Worm (Caenorhabditis elegans) whole organism, young adult: ENCODE results near the gene pax-3.

Source experiments
- B0035.1 ChIP-seq: sonication (generic microtip); optimal IDR thresholded peaks from 2 replicates; lab custom pipeline; 2016; ENCODE audit warnings: missing genetic modification characterization, mild to moderate bottlenecking, missing compliant biosample characterization, missing genotype, missing genetic modification reagents
- F23B12.7 ChIP-seq: sonication (generic microtip); optimal IDR thresholded peaks from 2 replicates; lab custom pipeline; 2017; ENCODE audit warnings: missing genetic modification characterization, mild to moderate bottlenecking, missing compliant biosample characterization, antibody characterized with exemption, moderate library complexity; ENCODE audit not compliant: insufficient read depth
- F37B4.10 ChIP-seq: fragments of 200-800 bp; sonication (Bioruptor generic); IDR thresholded peaks from 2 replicates; pipeline ENCODE4 v1.3.6; 2022; ENCODE audit warnings: missing genetic modification characterization, missing compliant biosample characterization
- F49E8.2 ChIP-seq: sonication (generic microtip); optimal IDR thresholded peaks from 3 replicates; lab custom pipeline; 2017; ENCODE audit warnings: missing genetic modification characterization, mild to moderate bottlenecking, missing compliant biosample characterization, antibody characterized with exemption, moderate library complexity; ENCODE audit not compliant: insufficient read depth
- F55B11.4 ChIP-seq: sonication (generic microtip); optimal IDR thresholded peaks from 2 replicates; lab custom pipeline; 2016; ENCODE audit warnings: missing compliant biosample characterization, missing genetic modification characterization, borderline replicate concordance; ENCODE audit not compliant: insufficient read depth
- K11D2.4 ChIP-seq: fragments of 200-800 bp; sonication (Bioruptor generic); IDR thresholded peaks from 2 replicates; pipeline ENCODE4 v1.3.6; 2022; ENCODE audit warnings: missing genetic modification reagents, missing genetic modification characterization, missing compliant biosample characterization
- K12H6.12 ChIP-seq: fragments of 200-800 bp; sonication (Bioruptor generic); optimal IDR thresholded peaks from 2 replicates; lab custom pipeline; 2018; ENCODE audit warnings: mild to moderate bottlenecking, missing genetic modification characterization, missing compliant biosample characterization
- Y53F4B.3 ChIP-seq: fragments of 200-800 bp; sonication (Bioruptor generic); IDR thresholded peaks from 2 replicates; pipeline ENCODE4 v1.3.6; 2022; ENCODE audit warnings: missing genetic modification reagents, missing genetic modification characterization, missing compliant biosample characterization
- Y67H2A.10 ChIP-seq: fragments of 200-800 bp; sonication (Bioruptor generic); conservative IDR thresholded peaks from 2 replicates; pipeline ENCODE4 v1.3.6; 2022; ENCODE audit warnings: missing genetic modification reagents, missing genetic modification characterization, missing compliant biosample characterization
- Y79H2A.3 ChIP-seq: fragments of 200-800 bp; sonication (Bioruptor generic); conservative IDR thresholded peaks from 2 replicates; pipeline ENCODE4 v1.3.6; 2022; ENCODE audit warnings: missing genetic modification reagents, missing genetic modification characterization, missing compliant biosample characterization
- ama-1 ChIP-seq, 3 experiments: fragments of 150-350 bp in 1 of 3; sonication (generic microtip) in 2 of 3; optimal IDR thresholded peaks; 2 replicates each; lab custom pipeline; 2014 to 2018; ENCODE audit warnings: missing biosample characterization in 2 of 3, missing genetic modification characterization in 2 of 3, missing genetic modification reagents in 2 of 3
- aptf-2 ChIP-seq: fragments of 200-800 bp; sonication (Bioruptor generic); conservative IDR thresholded peaks from 2 replicates; pipeline ENCODE4 v1.3.6; 2022; ENCODE audit warnings: missing genetic modification reagents, missing genetic modification characterization, missing compliant biosample characterization
- attf-5 ChIP-seq: fragments of 200-800 bp; sonication (Bioruptor generic); optimal IDR thresholded peaks from 2 replicates; lab custom pipeline; 2018; ENCODE audit warnings: mild to moderate bottlenecking, missing genetic modification characterization, missing compliant biosample characterization
- attf-6 ChIP-seq: fragments of 200-800 bp; sonication (Bioruptor generic); IDR thresholded peaks from 2 replicates; pipeline ENCODE4 v1.3.6; 2022; ENCODE audit warnings: missing genetic modification reagents, missing genetic modification characterization, missing compliant biosample characterization
- cebp-1 ChIP-seq, 2 experiments: fragments of 200-800 bp in 1 of 2; sonication (Bioruptor generic) in 1 of 2; sonication (generic microtip) in 1 of 2; IDR thresholded peaks in 1 of 2; optimal IDR thresholded peaks in 1 of 2; 2 replicates each; pipeline versions ENCODE4 v1.3.6 to Lab custom; 2017 to 2022; ENCODE audit warnings: missing compliant biosample characterization in 2 of 2, missing genetic modification characterization in 2 of 2, mild to moderate bottlenecking in 1 of 2, missing genetic modification reagents in 1 of 2, moderate library complexity in 1 of 2
- ceh-100 ChIP-seq: fragments of 200-800 bp; sonication (Bioruptor generic); IDR thresholded peaks from 2 replicates; pipeline ENCODE4 v1.3.6; 2022; ENCODE audit warnings: missing genetic modification reagents, missing genetic modification characterization, missing compliant biosample characterization
- ceh-58 ChIP-seq: fragments of 200-800 bp; sonication (Bioruptor generic); IDR thresholded peaks from 2 replicates; pipeline ENCODE4 v1.3.6; 2022; ENCODE audit warnings: missing genetic modification characterization, missing compliant biosample characterization
- dpff-1 ChIP-seq: sonication (generic microtip); optimal IDR thresholded peaks from 2 replicates; lab custom pipeline; 2017; ENCODE audit warnings: mild to moderate bottlenecking, missing genetic modification characterization, missing compliant biosample characterization
- efl-1 ChIP-seq: fragments of 150-350 bp; optimal IDR thresholded peaks from 2 replicates; lab custom pipeline; 2014; ENCODE audit warnings: missing biosample characterization, missing genetic modification reagents, missing genetic modification characterization
- gei-17 ChIP-seq: fragments of 200-800 bp; sonication (Bioruptor generic); optimal IDR thresholded peaks from 2 replicates; lab custom pipeline; 2018; ENCODE audit warnings: mild to moderate bottlenecking, missing genetic modification characterization, missing compliant biosample characterization
- hlh-26 ChIP-seq: fragments of 200-800 bp; sonication (Bioruptor generic); conservative IDR thresholded peaks from 2 replicates; pipeline ENCODE4 v1.3.6; 2022; ENCODE audit warnings: missing genetic modification reagents, missing genetic modification characterization, missing compliant biosample characterization
- hrde-1 ChIP-seq: sonication (generic microtip); optimal IDR thresholded peaks from 2 replicates; lab custom pipeline; 2016; ENCODE audit warnings: missing genetic modification characterization, mild to moderate bottlenecking, missing compliant biosample characterization, moderate library complexity, missing genotype, missing genetic modification reagents, borderline replicate concordance
- lag-1 ChIP-seq: fragments of 200-800 bp; sonication (Bioruptor generic); IDR thresholded peaks from 2 replicates; pipeline ENCODE4 v1.3.6; 2022; ENCODE audit warnings: missing genetic modification reagents, missing genetic modification characterization, missing compliant biosample characterization
- let-526 ChIP-seq: fragments of 200-800 bp; sonication (Bioruptor generic); IDR thresholded peaks from 2 replicates; pipeline ENCODE4 v1.3.6; 2022; ENCODE audit warnings: missing genetic modification reagents, missing genetic modification characterization, missing compliant biosample characterization
- lir-1 ChIP-seq: fragments of 200-800 bp; sonication (Bioruptor generic); conservative IDR thresholded peaks from 2 replicates; pipeline ENCODE4 v1.3.6; 2022; ENCODE audit warnings: missing genetic modification reagents, missing genetic modification characterization, missing compliant biosample characterization
- lsl-1 ChIP-seq: fragments of 200-800 bp; sonication (Bioruptor generic); optimal IDR thresholded peaks from 2 replicates; lab custom pipeline; 2018; ENCODE audit warnings: mild to moderate bottlenecking, missing genetic modification characterization, moderate library complexity, missing compliant biosample characterization
- lsy-27 ChIP-seq: sonication (generic microtip); optimal IDR thresholded peaks from 2 replicates; lab custom pipeline; 2017; ENCODE audit warnings: missing genetic modification characterization, mild to moderate bottlenecking, missing compliant biosample characterization, antibody characterized with exemption, missing genotype, borderline replicate concordance; ENCODE audit not compliant: insufficient read depth
- madf-6 ChIP-seq: fragments of 200-800 bp; sonication (Bioruptor generic); IDR thresholded peaks from 2 replicates; pipeline ENCODE4 v1.3.6; 2022; ENCODE audit warnings: missing genetic modification reagents, missing genetic modification characterization, missing compliant biosample characterization
- mel-28 ChIP-seq: sonication (generic microtip); optimal IDR thresholded peaks from 2 replicates; lab custom pipeline; 2016; ENCODE audit warnings: borderline replicate concordance, mild to moderate bottlenecking, missing genetic modification characterization, missing compliant biosample characterization
- nfyb-1 ChIP-seq: fragments of 200-800 bp; sonication (Bioruptor generic); IDR thresholded peaks from 2 replicates; pipeline ENCODE4 v1.3.6; 2022; ENCODE audit warnings: missing genetic modification reagents, missing genetic modification characterization, missing compliant biosample characterization
- nhr-179 ChIP-seq: sonication (generic microtip); optimal IDR thresholded peaks from 2 replicates; lab custom pipeline; 2016; ENCODE audit warnings: mild to moderate bottlenecking, missing genetic modification characterization, missing compliant biosample characterization
- nhr-80 ChIP-seq: sonication (generic microtip); optimal IDR thresholded peaks from 2 replicates; lab custom pipeline; 2016; ENCODE audit warnings: missing genetic modification characterization, missing compliant biosample characterization
- pbrm-1 ChIP-seq: fragments of 200-800 bp; sonication (Bioruptor generic); IDR thresholded peaks from 2 replicates; pipeline ENCODE4 v1.3.6; 2022; ENCODE audit warnings: missing genetic modification reagents, missing genetic modification characterization, missing compliant biosample characterization
- pha-4 ChIP-seq: fragments of 150-350 bp; sonication (generic microtip); optimal IDR thresholded peaks from 2 replicates; lab custom pipeline; 2014; ENCODE audit warnings: missing biosample characterization, missing genetic modification reagents, missing genetic modification characterization
- rpc-1 ChIP-seq, 2 experiments: fragments of 150-350 bp in 1 of 2; sonication (generic microtip) in 1 of 2; optimal IDR thresholded peaks; 2 replicates each; lab custom pipeline; 2014 to 2018; ENCODE audit warnings: missing biosample characterization in 1 of 2, missing genetic modification characterization in 1 of 2, missing genetic modification reagents in 1 of 2, missing genotype in 1 of 2
- sea-2 ChIP-seq: fragments of 200-800 bp; sonication (Bioruptor generic); IDR thresholded peaks from 2 replicates; pipeline ENCODE4 v1.3.6; 2022; ENCODE audit warnings: missing genetic modification characterization, missing compliant biosample characterization
- snpc-1.3 ChIP-seq: sonication (generic microtip); optimal IDR thresholded peaks from 2 replicates; lab custom pipeline; 2017; ENCODE audit warnings: missing genetic modification characterization, mild to moderate bottlenecking, missing compliant biosample characterization, antibody characterized with exemption, moderate library complexity, missing genotype, missing genetic modification reagents; ENCODE audit not compliant: insufficient read depth
- snpc-3.4 ChIP-seq: sonication (generic microtip); optimal IDR thresholded peaks from 2 replicates; lab custom pipeline; 2017; ENCODE audit warnings: missing genetic modification characterization, mild to moderate bottlenecking, missing compliant biosample characterization, antibody characterized with exemption, moderate library complexity, missing genotype, missing genetic modification reagents
- snpc-4 ChIP-seq, 5 experiments: fragments of 150-350 bp in 1 of 5; sonication (generic microtip) in 4 of 5; optimal IDR thresholded peaks; 2 replicates each; lab custom pipeline; 2014 to 2018; ENCODE audit warnings: missing genetic modification characterization in 5 of 5, missing biosample characterization in 3 of 5, antibody characterized with exemption in 2 of 5, mild to moderate bottlenecking in 2 of 5, missing compliant biosample characterization in 2 of 5, missing genotype in 2 of 5, moderate library complexity in 2 of 5, missing genetic modification reagents in 1 of 5
- somi-1 ChIP-seq: fragments of 200-800 bp; sonication (Bioruptor generic); optimal IDR thresholded peaks from 2 replicates; lab custom pipeline; 2018; ENCODE audit warnings: mild to moderate bottlenecking, missing genetic modification characterization, missing compliant biosample characterization
- unc-130 ChIP-seq: sonication (generic microtip); optimal IDR thresholded peaks from 2 replicates; lab custom pipeline; 2016; ENCODE audit warnings: missing genetic modification reagents, missing genetic modification characterization, missing compliant biosample characterization
- zfh-2 ChIP-seq: fragments of 200-800 bp; sonication (Bioruptor generic); conservative IDR thresholded peaks from 2 replicates; pipeline ENCODE4 v1.3.6; 2022; ENCODE audit warnings: missing genetic modification reagents, missing genetic modification characterization, missing compliant biosample characterization
- ztf-25 ChIP-seq: fragments of 200-800 bp; sonication (Bioruptor generic); IDR thresholded peaks from 2 replicates; pipeline ENCODE4 v1.3.6; 2022; ENCODE audit warnings: missing genetic modification reagents, missing genetic modification characterization, missing compliant biosample characterization
- ztf-28 ChIP-seq: fragments of 200-800 bp; sonication (Bioruptor generic); IDR thresholded peaks from 2 replicates; pipeline ENCODE4 v1.3.6; 2022; ENCODE audit warnings: missing genetic modification reagents, missing genetic modification characterization, missing compliant biosample characterization

pax-3 gene

DNA sequence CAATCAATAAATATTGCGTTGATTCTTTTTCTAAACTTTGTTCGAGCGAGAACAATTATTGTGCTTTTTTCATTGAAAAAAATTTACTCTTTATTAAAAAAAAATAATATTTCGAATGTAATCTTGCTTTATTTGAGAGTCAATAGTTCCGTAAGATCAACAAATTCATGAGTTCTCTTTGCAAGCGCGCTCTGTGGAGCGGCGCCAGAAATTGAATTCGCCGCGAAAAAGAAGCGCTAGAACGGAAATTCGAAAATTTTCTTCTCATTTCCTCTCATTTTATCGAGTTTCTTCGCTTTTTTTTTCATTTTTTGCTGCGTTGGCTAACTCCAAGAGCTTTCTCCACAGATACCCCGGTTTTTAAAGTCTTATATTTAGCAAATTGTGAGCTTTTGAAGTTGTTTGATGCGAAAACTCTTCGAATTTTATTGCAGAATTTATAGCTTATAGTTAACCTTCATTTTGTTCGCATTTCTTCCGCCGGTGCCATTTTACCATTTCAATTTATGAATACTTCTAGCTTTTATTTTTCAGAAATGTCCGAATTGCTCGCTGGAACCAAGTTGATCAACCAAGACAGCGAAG is 50.8 kb downstream of the pax-3 start, which contains the start of gene R05H5.3 (continued):
- TF ChIP-seq snpc-4 (GFP tag; optimal IDR thresholded peaks at IDR 0.05; lab: Kevin White, UChicago) (peak; percentile 37), snpc-4 (tag; optimal IDR thresholded peaks at IDR 0.05; lab: Kevin White, UChicago) (no peak), ztf-25 (GFP tag; lab: Robert Waterston, UW) (peak; percentile 65; the same call in 1 of the 2 replicates), K11D2.4 (no peak), let-526 (no peak), Y53F4B.3 (no peak), snpc-1.3 (tag; lab: Kevin White, UChicago) (peak; percentile 40), efl-1 (peak; percentile 96), hlh-26 (GFP tag; lab: Robert Waterston, UW) (no peak), lsl-1 (GFP tag; lab: Kevin White, UChicago) (peak; percentile 80), Y79H2A.3 (GFP tag; lab: Robert Waterston, UW) (peak; percentile 72; the same call in 1 of the 2 replicates), madf-6 (peak; percentile 96), ztf-28 (GFP tag; lab: Robert Waterston, UW) (no peak; the same call in none of the 2 replicates), rpc-1 (optimal IDR thresholded peaks at IDR 0.05; lab: Kevin White, UChicago) (no peak), rpc-1 (tag; optimal IDR thresholded peaks at IDR 0.05; lab: Kevin White, UChicago) (no peak), attf-6 (GFP tag; lab: Robert Waterston, UW) (peak; percentile 49; the same call in 1 of the 2 replicates), cebp-1 (GFP tag; IDR thresholded peaks at IDR 0.05; lab: Robert Waterston, UW) (no peak; the same call in 1 of the 2 replicates), cebp-1 (tag; optimal IDR thresholded peaks at IDR 0.05; lab: Kevin White, UChicago) (no peak), nhr-179 (tag; lab: Kevin White, UChicago) (no peak), nhr-80 (peak; percentile 24), somi-1 (no peak), F37B4.10 (GFP tag; lab: Robert Waterston, UW) (no peak), ama-1 (optimal IDR thresholded peaks at IDR 0.05; lab: Kevin White, UChicago) (no peak), ama-1 (GFP tag; optimal IDR thresholded peaks at IDR 0.05; lab: Kevin White, UChicago) (no peak), dpff-1 (no peak), attf-5 (GFP tag; lab: Kevin White, UChicago) (peak; percentile 76), lag-1 (GFP tag; lab: Robert Waterston, UW) (no peak), B0035.1 (tag; lab: Kevin White, UChicago) (no peak), K12H6.12 (no peak), F49E8.2 (tag; lab: Kevin White, UChicago) (peak; percentile 74), sea-2 (no peak), lir-1 (GFP tag; lab: Robert Waterston, UW) (peak; percentile 62; the same call in 1 of the 2 replicates), Y67H2A.10 (GFP tag; lab: Robert Waterston, UW) (peak; percentile 68), ceh-58 (GFP tag; lab: Robert Waterston, UW) (no peak), snpc-3.4 (peak; percentile 70), unc-130 (peak; percentile 92), F55B11.4 (tag; lab: Kevin White, UChicago) (no peak), pbrm-1 (GFP tag; lab: Robert Waterston, UW) (no peak), hrde-1 (tag; lab: Kevin White, UChicago) (no peak), mel-28 (tag; lab: Kevin White, UChicago) (no peak), gei-17 (GFP tag; lab: Kevin White, UChicago) (no peak), lsy-27 (tag; lab: Kevin White, UChicago) (no peak), nfyb-1 (GFP tag; lab: Robert Waterston, UW) (0 out of 2 replicates have a peak, but pooled peaks have one; percentile 19), F23B12.7 (tag; lab: Kevin White, UChicago) (peak; percentile 79), zfh-2 (GFP tag; lab: Robert Waterston, UW) (no peak), aptf-2 (GFP tag; lab: Robert Waterston, UW) (0 out of 2 replicates have a peak, but pooled peaks have one; percentile 56), pha-4 (tag; lab: Kevin White, UChicago) (no peak), ceh-100 (GFP tag; lab: Robert Waterston, UW) (peak; percentile 94)
